Worm (Caenorhabditis elegans): ENCODE results near the gene Y73B6BL.270.
"Not testable (repeated sequence)": the region's sequence is repeated elsewhere in the genome, so short reads cannot be mapped to it uniquely, and the experiment has no call there.

- not testable (repeated sequence) for TF ChIP-seq unc-62 (GFP tag; optimal IDR thresholded peaks at IDR 0.05); ztf-11 (tag; optimal IDR thresholded peaks at IDR 0.05); sptf-1 (tag; optimal IDR thresholded peaks at IDR 0.05); elt-3 (tag; optimal IDR thresholded peaks at IDR 0.05); cnd-1 (tag; optimal IDR thresholded peaks at IDR 0.05); unc-39 (tag; optimal IDR thresholded peaks at IDR 0.05); ceh-83 (GFP tag; optimal IDR thresholded peaks at IDR 0.05); pha-4 (tag; optimal IDR thresholded peaks at IDR 0.05); blmp-1 (tag; optimal IDR thresholded peaks at IDR 0.05); nhr-28 (tag; optimal IDR thresholded peaks at IDR 0.05)
These were observed 47.8 kb upstream of the Y73B6BL.270 start, which contains the start of gene Y73B6BL.12 for ce11 chrIV:6317357-6317756.
